Worm (Caenorhabditis elegans) whole organism, L4 larva: ENCODE data around the gene ZK546.4.
A peak's percentile ranks its signal among the peaks of the same experiment; 100 is the strongest.

ENCODE experiments used
- F26F4.8 ChIP-seq: fragments of 200-800 bp; sonication (Bioruptor generic); conservative IDR thresholded peaks from 2 replicates; pipeline ENCODE4 v1.3.6; 2022; ENCODE audit warnings: missing genetic modification characterization, missing compliant biosample characterization
- Y75B8A.6 ChIP-seq: fragments of 200-800 bp; sonication (Bioruptor generic); IDR thresholded peaks from 2 replicates; pipeline ENCODE4 v1.3.6; 2022; ENCODE audit warnings: missing genetic modification reagents, missing genetic modification characterization, missing compliant biosample characterization
- ZK337.2 ChIP-seq: fragments of 200-800 bp; sonication (Bioruptor generic); IDR thresholded peaks from 2 replicates; pipeline ENCODE4 v1.3.6; 2022; ENCODE audit warnings: missing genetic modification reagents, missing genetic modification characterization, missing compliant biosample characterization
- ama-1 ChIP-seq: fragments of 150-350 bp; optimal IDR thresholded peaks from 2 replicates; lab custom pipeline; 2014; ENCODE audit warnings: inconsistent platforms, mixed read lengths
- ceh-20 ChIP-seq: fragments of 200-800 bp; sonication (Bioruptor generic); IDR thresholded peaks from 2 replicates; pipeline ENCODE4 v1.3.6; 2022; ENCODE audit warnings: missing genetic modification reagents, missing genetic modification characterization, missing compliant biosample characterization
- ceh-82 ChIP-seq: sonication (generic microtip); optimal IDR thresholded peaks from 2 replicates; lab custom pipeline; 2017; ENCODE audit warnings: missing biosample characterization, missing genetic modification characterization
- ces-1 ChIP-seq: fragments of 150-350 bp; sonication (generic microtip); optimal IDR thresholded peaks from 4 replicates; lab custom pipeline; 2014; ENCODE audit warnings: missing biosample characterization, missing genetic modification reagents, missing genetic modification characterization
- ctbp-1 ChIP-seq: fragments of 200-800 bp; sonication (Bioruptor generic); IDR thresholded peaks from 2 replicates; pipeline ENCODE4 v1.3.6; 2022; ENCODE audit warnings: missing genetic modification reagents, missing genetic modification characterization, missing compliant biosample characterization
- daf-16 ChIP-seq, 3 experiments: sonication (generic microtip); optimal IDR thresholded peaks; 2 replicates each; lab custom pipeline; 2016 to 2017; ENCODE audit warnings: missing genetic modification characterization in 3 of 3, missing genetic modification reagents in 3 of 3, mild to moderate bottlenecking in 2 of 3, missing compliant biosample characterization in 2 of 3, missing biosample characterization in 1 of 3, moderate library complexity in 1 of 3
- duxl-1 ChIP-seq: sonication (generic microtip); optimal IDR thresholded peaks from 2 replicates; lab custom pipeline; 2016; ENCODE audit warnings: mild to moderate bottlenecking, missing genetic modification characterization, moderate library complexity, missing compliant biosample characterization; ENCODE audit not compliant: poor library complexity
- dve-1 ChIP-seq: sonication (generic microtip); optimal IDR thresholded peaks from 2 replicates; lab custom pipeline; 2017; ENCODE audit warnings: antibody characterized with exemption, mild to moderate bottlenecking, missing genetic modification characterization, missing compliant biosample characterization; ENCODE audit not compliant: insufficient read depth
- egl-27 ChIP-seq: sonication (generic microtip); optimal IDR thresholded peaks from 3 replicates; lab custom pipeline; 2017; ENCODE audit warnings: missing biosample characterization, missing genetic modification reagents, missing genetic modification characterization
- hif-1 ChIP-seq, 2 experiments: sonication (generic microtip); optimal IDR thresholded peaks; 2 replicates each; lab custom pipeline; 2016 to 2017; ENCODE audit warnings: missing compliant biosample characterization in 2 of 2, missing genetic modification characterization in 2 of 2, missing genetic modification reagents in 2 of 2, missing genotype in 2 of 2, mild to moderate bottlenecking in 1 of 2
- hlh-11 ChIP-seq: fragments of 200-800 bp; sonication (Bioruptor generic); optimal IDR thresholded peaks from 2 replicates; lab custom pipeline; 2018; ENCODE audit warnings: mild to moderate bottlenecking, missing genetic modification characterization, missing compliant biosample characterization
- hmg-1.1 ChIP-seq: fragments of 200-800 bp; sonication (Bioruptor generic); IDR thresholded peaks from 2 replicates; pipeline ENCODE4 v1.3.6; 2022; ENCODE audit warnings: missing genetic modification reagents, missing genetic modification characterization, missing compliant biosample characterization
- lin-1 ChIP-seq: fragments of 200-800 bp; sonication (Bioruptor generic); IDR thresholded peaks from 2 replicates; pipeline ENCODE4 v1.3.6; 2022; ENCODE audit warnings: missing genetic modification reagents, missing genetic modification characterization, missing compliant biosample characterization
- lin-13 ChIP-seq: fragments of 150-350 bp; optimal IDR thresholded peaks from 2 replicates; lab custom pipeline; 2014; ENCODE audit warnings: missing biosample characterization, missing genetic modification reagents, missing genetic modification characterization
- lir-3 ChIP-seq: sonication (generic microtip); optimal IDR thresholded peaks from 2 replicates; lab custom pipeline; 2016; ENCODE audit warnings: mild to moderate bottlenecking, missing genetic modification characterization, missing compliant biosample characterization
- lsy-2 ChIP-seq, 2 experiments: fragments of 150-350 bp in 1 of 2; sonication (generic microtip) in 1 of 2; optimal IDR thresholded peaks; 2 replicates each; lab custom pipeline; 2014 to 2017; ENCODE audit warnings: missing biosample characterization in 2 of 2, missing genetic modification characterization in 2 of 2
- mep-1 ChIP-seq: fragments of 150-350 bp; sonication (generic microtip); optimal IDR thresholded peaks from 3 replicates; lab custom pipeline; 2014; ENCODE audit warnings: missing biosample characterization, missing genetic modification characterization
- nhr-11 ChIP-seq: fragments of 150-350 bp; optimal IDR thresholded peaks from 2 replicates; lab custom pipeline; 2014; ENCODE audit warnings: missing biosample characterization, missing genetic modification characterization
- nhr-111 ChIP-seq: fragments of 200-800 bp; sonication (Bioruptor generic); optimal IDR thresholded peaks from 2 replicates; lab custom pipeline; 2018; ENCODE audit warnings: mild to moderate bottlenecking, missing genetic modification characterization, missing compliant biosample characterization
- nhr-25 ChIP-seq: sonication (generic microtip); optimal IDR thresholded peaks from 2 replicates; lab custom pipeline; 2017; ENCODE audit warnings: missing genetic modification characterization, mild to moderate bottlenecking, missing compliant biosample characterization, antibody characterized with exemption, moderate library complexity, borderline replicate concordance; ENCODE audit not compliant: insufficient read depth
- nhr-28 ChIP-seq: fragments of 150-350 bp; optimal IDR thresholded peaks from 2 replicates; lab custom pipeline; 2014; ENCODE audit warnings: missing biosample characterization, missing genetic modification characterization
- nhr-42 ChIP-seq: fragments of 200-800 bp; sonication (Bioruptor generic); IDR thresholded peaks from 2 replicates; pipeline ENCODE4 v1.3.6; 2022; ENCODE audit warnings: missing genetic modification characterization, missing compliant biosample characterization
- nhr-6 ChIP-seq: fragments of 150-350 bp; optimal IDR thresholded peaks from 2 replicates; lab custom pipeline; 2014; ENCODE audit warnings: missing biosample characterization, missing genetic modification characterization
- nhr-76 ChIP-seq: fragments of 150-350 bp; optimal IDR thresholded peaks from 2 replicates; lab custom pipeline; 2014; ENCODE audit warnings: missing biosample characterization, missing genetic modification characterization
- pha-4 ChIP-seq, 2 experiments: fragments of 150-350 bp in 1 of 2; fragments of 200-800 bp in 1 of 2; sonication (Bioruptor generic) in 1 of 2; IDR thresholded peaks in 1 of 2; optimal IDR thresholded peaks in 1 of 2; 2 replicates each; pipeline versions ENCODE4 v1.3.6 to Lab custom; 2014 to 2022; ENCODE audit warnings: missing genetic modification characterization in 2 of 2, missing genetic modification reagents in 2 of 2, missing biosample characterization in 1 of 2, missing compliant biosample characterization in 1 of 2
- php-3 ChIP-seq: fragments of 200-800 bp; sonication (Bioruptor generic); IDR thresholded peaks from 2 replicates; pipeline ENCODE4 v1.3.6; 2022; ENCODE audit warnings: missing genetic modification reagents, missing genetic modification characterization, missing compliant biosample characterization
- tag-97 ChIP-seq: fragments of 200-800 bp; sonication (Bioruptor generic); IDR thresholded peaks from 2 replicates; pipeline ENCODE4 v1.3.6; 2022; ENCODE audit warnings: missing genetic modification characterization, missing compliant biosample characterization
- tra-1 ChIP-seq: fragments of 200-800 bp; sonication (Bioruptor generic); IDR thresholded peaks from 2 replicates; pipeline ENCODE4 v1.3.6; 2022; ENCODE audit warnings: missing genetic modification reagents, missing genetic modification characterization, missing compliant biosample characterization
- zip-2 ChIP-seq: fragments of 150-350 bp; optimal IDR thresholded peaks from 2 replicates; lab custom pipeline; 2014; ENCODE audit warnings: missing biosample characterization, missing genetic modification characterization
- ztf-11 ChIP-seq: fragments of 150-350 bp; optimal IDR thresholded peaks from 2 replicates; lab custom pipeline; 2014; ENCODE audit warnings: missing biosample characterization, missing genetic modification characterization

Gene ZK546.4

DNA sequence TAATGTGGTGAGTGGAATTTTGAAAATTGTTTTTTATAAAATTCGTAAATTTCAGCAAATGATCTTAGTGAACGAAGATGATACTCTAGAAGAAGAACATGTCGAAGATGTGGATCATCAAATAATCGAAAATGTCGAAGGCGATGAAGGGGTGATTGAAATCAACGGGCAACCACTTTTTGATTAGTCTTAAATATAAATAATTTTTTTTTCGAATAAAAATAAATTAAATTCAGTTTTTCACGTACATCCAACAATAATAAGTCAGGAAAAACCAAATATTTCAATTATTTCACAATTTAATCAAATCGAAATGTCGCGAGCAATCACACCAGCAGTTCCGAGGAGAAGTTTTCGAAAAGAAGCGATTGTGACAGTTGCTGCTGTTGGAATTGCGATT, at the start of gene ZK546.4:
Gene ZK546.4, plus strand, starts transcription at position 301 of the 400 bp plus-strand sequence.
- TF ChIP-seq nhr-25 = no peak
- TF ChIP-seq ZK337.2 (GFP tag; lab: Robert Waterston, UW) = no peak
- TF ChIP-seq lin-1 (GFP tag; lab: Robert Waterston, UW) = no peak
- no peak for TF ChIP-seq nhr-42 (GFP tag; lab: Robert Waterston, UW)
- no peak for TF ChIP-seq lir-3 (tag; lab: Kevin White, UChicago)
- no peak for TF ChIP-seq ceh-82 (tag; lab: Kevin White, UChicago)
- TF ChIP-seq dve-1 (tag; lab: Kevin White, UChicago) = no peak
- TF ChIP-seq php-3 (GFP tag; lab: Robert Waterston, UW) = no peak
- TF ChIP-seq ctbp-1 (GFP tag; lab: Robert Waterston, UW) = no peak
- TF ChIP-seq tag-97 (GFP tag; lab: Robert Waterston, UW) = no peak
- TF ChIP-seq nhr-6 = no peak
- no peak for TF ChIP-seq F26F4.8 (GFP tag; lab: Robert Waterston, UW)
- TF ChIP-seq nhr-11 (tag; lab: Kevin White, UChicago) = no peak
- no peak for TF ChIP-seq zip-2 (tag; lab: Kevin White, UChicago)
- TF ChIP-seq ces-1 (GFP tag; lab: Kevin White, UChicago) = no peak
- TF ChIP-seq daf-16 (GFP tag; optimal IDR thresholded peaks at IDR 0.05; lab: Kevin White, UChicago) = no peak
- no peak for TF ChIP-seq daf-16 (tag; optimal IDR thresholded peaks at IDR 0.05; lab: Kevin White, UChicago)

DNA sequence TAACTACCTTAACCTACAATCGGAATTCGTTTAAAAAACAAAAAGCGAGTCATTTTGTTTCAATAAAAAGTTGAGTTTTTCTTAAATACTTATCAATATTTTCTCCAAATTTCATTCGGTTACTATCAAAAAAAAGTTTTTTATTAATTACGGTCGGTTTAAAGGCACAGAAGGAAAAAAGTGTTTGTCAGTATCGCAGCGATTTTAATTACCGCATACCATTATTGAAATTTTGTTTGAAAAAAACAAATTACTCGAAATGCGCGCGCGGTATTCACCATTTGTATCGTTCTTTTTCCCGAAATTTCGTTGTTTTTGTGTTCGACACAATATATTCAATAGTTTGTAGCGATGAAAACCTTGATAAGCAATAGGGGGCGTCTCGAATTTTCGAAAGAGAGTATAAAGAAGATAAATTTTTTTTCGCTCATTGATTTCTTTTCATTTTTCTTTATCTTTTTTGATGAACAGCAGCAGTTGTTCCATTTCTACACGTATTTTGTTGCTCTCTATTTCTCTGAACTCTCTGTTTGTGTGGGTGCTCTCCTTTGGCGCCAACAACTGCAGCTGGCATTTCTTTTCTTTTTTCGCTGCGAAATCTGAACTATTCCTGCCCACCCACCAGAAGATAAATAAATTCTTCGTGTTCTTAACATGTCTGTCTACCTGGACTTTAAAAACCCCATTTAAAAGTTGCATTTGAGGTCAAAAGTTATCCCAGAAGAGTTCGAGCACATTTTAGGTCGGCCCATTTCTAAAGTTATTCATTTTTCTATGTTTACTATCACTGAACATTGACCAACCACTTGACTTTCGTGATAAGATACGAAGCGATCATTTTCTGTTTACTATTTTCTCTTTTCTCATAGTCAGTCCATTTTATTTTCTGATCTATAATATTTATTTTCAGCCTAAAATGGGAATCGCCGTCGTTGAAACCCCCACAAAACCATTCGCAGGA, 49.0 kb upstream of the ZK546.4 start, which contains the start of gene pgm-1:
Gene pgm-1, plus strand, starts transcription at position 911 of the 961 bp plus-strand sequence.
- TF ChIP-seq Y75B8A.6 (GFP tag; lab: Robert Waterston, UW) (no peak), nhr-76 (tag; lab: Kevin White, UChicago) (no peak), daf-16 (GFP tag; optimal IDR thresholded peaks at IDR 0.05; lab: Kevin White, UChicago) (peak in 1 of 2 experiments; percentile 64), daf-16 (tag; optimal IDR thresholded peaks at IDR 0.05; lab: Kevin White, UChicago) (peak; percentile 43), nhr-11 (tag; lab: Kevin White, UChicago) (peak; percentile 61), lsy-2 (tag; optimal IDR thresholded peaks at IDR 0.05; lab: Kevin White, UChicago) (peak in 1 of 2 experiments; percentile 44), dve-1 (tag; lab: Kevin White, UChicago) (peak; percentile 4), nhr-111 (GFP tag; lab: Kevin White, UChicago) (no peak), hlh-11 (tag; lab: Kevin White, UChicago) (peak; percentile 72), hmg-1.1 (peak; percentile 57; the same call in 1 of the 2 replicates), F26F4.8 (GFP tag; lab: Robert Waterston, UW) (no peak), pha-4 (GFP tag; IDR thresholded peaks at IDR 0.05; lab: Robert Waterston, UW) (0 out of 2 replicates have a peak, but pooled peaks have one; percentile 11), pha-4 (tag; optimal IDR thresholded peaks at IDR 0.05; lab: Kevin White, UChicago) (no peak), tra-1 (0 out of 2 replicates have a peak, but pooled peaks have one; percentile 29), nhr-28 (tag; lab: Kevin White, UChicago) (peak; percentile 97), ceh-20 (GFP tag; lab: Robert Waterston, UW) (0 out of 2 replicates have a peak, but pooled peaks have one; percentile 14), egl-27 (tag; lab: Kevin White, UChicago) (no peak), hif-1 (tag; optimal IDR thresholded peaks at IDR 0.05; lab: Kevin White, UChicago) (peak in 1 of 2 experiments; percentile 72), lin-13 (GFP tag; lab: Kevin White, UChicago) (no peak), mep-1 (tag; lab: Kevin White, UChicago) (peak; percentile 9), ztf-11 (no peak), duxl-1 (tag; lab: Kevin White, UChicago) (no peak), ama-1 (lab: Kevin White, UChicago) (peak; percentile 56)
- TF ChIP-seq, all 104 proteins: peak for 13
